Worm (Caenorhabditis elegans): ENCODE data around the gene mpz-3.

The mpz-3 gene

DNA sequence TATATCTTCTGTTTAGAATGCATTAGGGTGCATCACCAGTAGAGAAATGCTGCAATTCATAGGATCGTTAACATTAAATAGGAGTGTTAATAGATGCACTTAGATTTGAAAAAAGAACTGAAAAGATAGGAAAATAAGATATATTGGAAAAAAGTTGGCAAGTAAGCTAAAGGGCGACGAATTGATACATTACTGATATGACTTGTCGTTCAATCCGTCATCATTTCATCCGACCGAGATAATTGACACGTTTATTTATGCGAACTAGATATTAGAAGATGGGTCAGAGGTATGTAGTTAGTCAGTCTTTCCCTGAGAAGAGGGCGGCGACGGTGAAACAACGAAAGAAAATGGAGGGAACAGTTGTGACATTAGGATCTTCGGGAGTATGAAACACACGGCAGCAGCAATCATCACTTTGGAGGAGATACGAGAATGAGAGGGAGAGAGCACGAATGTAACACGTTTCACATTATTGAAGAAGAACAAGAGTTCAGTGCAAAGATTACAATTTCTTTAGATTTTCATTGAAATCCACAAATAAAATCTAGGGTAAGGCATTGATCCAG lies 20.3 kb downstream of the mpz-3 start, which contains the start of gene lron-15:
TSS of gene lron-15 (minus strand) at position 51 of the 569 bp plus-strand sequence.
- TF ChIP-seq W03F9.2 (tag; optimal IDR thresholded peaks at IDR 0.05) (no peak), him-1 (tag; optimal IDR thresholded peaks at IDR 0.05) (no peak), dao-5 (tag; optimal IDR thresholded peaks at IDR 0.05) (no peak)

ce11 chrII:6535957-6536424 lies 29.2 kb downstream of the mpz-3 start, which contains the start of gene utp-20:
Gene utp-20, plus strand, starts transcription at chrII:6536374.
- TF ChIP-seq him-1 (tag; optimal IDR thresholded peaks at IDR 0.05) = no peak
- TF ChIP-seq W03F9.2 (tag; optimal IDR thresholded peaks at IDR 0.05) = peak; percentile 62

DNA sequence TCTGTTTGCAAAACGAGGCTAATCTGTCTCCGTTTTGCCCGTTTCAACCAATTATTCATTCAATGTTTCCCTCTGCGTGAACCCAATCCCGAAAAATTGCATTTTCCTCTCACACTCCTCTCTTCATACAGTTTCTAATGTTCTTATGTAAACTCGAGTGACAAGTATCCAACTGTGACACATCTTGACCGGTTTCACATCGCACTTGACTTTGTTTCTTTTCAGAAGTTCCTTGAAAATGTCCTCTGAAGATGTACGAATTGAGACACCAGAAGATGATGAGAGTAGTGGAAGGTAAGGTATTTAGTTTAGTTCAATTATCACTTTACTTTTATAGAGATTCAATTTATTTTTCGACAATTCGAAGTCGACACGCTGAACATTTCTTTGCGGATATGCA lies 33.3 kb downstream of the mpz-3 start, which contains the start of gene abcx-1:
TSS of gene abcx-1 (plus strand) at position 224 of the 400 bp plus-strand sequence.
- TF ChIP-seq W03F9.2 (tag; optimal IDR thresholded peaks at IDR 0.05) (no peak), dao-5 (tag; optimal IDR thresholded peaks at IDR 0.05) (no peak), him-1 (tag; optimal IDR thresholded peaks at IDR 0.05) (no peak)

DNA sequence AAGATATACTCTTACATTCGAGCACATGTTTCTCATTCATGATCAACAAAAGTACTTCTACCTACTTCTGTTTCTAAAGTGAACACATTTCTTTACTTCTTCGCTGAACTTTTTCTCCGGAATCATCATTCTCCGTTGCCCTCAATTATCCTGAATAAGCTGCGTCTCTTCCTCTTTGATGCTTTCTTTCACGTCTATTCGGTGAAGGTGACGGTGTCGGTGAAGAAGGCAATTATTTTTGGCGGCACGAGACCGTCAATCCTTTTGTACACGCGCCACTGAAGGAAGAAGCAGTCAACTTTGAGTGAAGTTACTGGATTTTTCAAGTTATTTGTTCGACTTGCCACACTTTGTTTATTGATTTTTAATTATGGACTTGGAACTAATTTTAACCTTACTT lies 33.7 kb downstream of the mpz-3 start, which contains the start of gene abch-1:
TSS of gene abch-1 (minus strand) at position 101 of the 400 bp plus-strand sequence.
- TF ChIP-seq dao-5 (tag; optimal IDR thresholded peaks at IDR 0.05) (no peak), him-1 (tag; optimal IDR thresholded peaks at IDR 0.05) (no peak), W03F9.2 (tag; optimal IDR thresholded peaks at IDR 0.05) (no peak)

- TF ChIP-seq dao-5 (tag; optimal IDR thresholded peaks at IDR 0.05) (no peak), him-1 (tag; optimal IDR thresholded peaks at IDR 0.05) (no peak), W03F9.2 (tag; optimal IDR thresholded peaks at IDR 0.05) (no peak)
Observed at ce11 chrII:6528629-6529028, 36.6 kb downstream of the mpz-3 start, which contains the start of gene C56E6.4. Gene C56E6.4, minus strand, starts transcription at chrII:6528729.

ce11 chrII:6526136-6526684 lies 39.0 kb downstream of the mpz-3 start:
- TF ChIP-seq dao-5 (tag; optimal IDR thresholded peaks at IDR 0.05) (no peak), him-1 (tag; optimal IDR thresholded peaks at IDR 0.05) (no peak), W03F9.2 (tag; optimal IDR thresholded peaks at IDR 0.05) (no peak)

DNA sequence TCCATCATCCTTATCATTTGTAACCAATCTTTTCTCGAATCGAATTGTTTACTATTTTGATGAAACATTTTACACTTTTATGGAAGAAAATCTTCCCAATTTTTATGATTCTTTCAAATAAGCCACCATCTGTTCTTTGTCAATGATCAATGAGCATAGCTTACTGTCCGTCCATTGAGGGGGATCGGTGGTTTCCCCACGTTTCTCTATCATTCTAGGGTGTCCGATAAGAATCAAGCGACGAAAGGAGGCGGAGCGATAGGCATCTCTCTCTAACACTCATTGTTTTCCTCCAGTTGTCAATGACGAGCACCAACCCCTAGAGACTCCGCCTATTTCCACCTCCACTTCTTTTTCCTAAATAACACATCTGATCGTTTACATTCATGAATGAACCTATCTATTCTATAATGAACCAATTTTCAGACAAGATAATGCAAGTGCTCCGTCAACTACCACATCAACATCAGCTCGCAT lies 40.7 kb downstream of the mpz-3 start, which contains the start of gene C56E6.2:
TSS of gene C56E6.2 (plus strand) at position 427 of the 477 bp plus-strand sequence.
- TF ChIP-seq W03F9.2 (tag; optimal IDR thresholded peaks at IDR 0.05) (no peak), him-1 (tag; optimal IDR thresholded peaks at IDR 0.05) (no peak), dao-5 (tag; optimal IDR thresholded peaks at IDR 0.05) (no peak)

DNA sequence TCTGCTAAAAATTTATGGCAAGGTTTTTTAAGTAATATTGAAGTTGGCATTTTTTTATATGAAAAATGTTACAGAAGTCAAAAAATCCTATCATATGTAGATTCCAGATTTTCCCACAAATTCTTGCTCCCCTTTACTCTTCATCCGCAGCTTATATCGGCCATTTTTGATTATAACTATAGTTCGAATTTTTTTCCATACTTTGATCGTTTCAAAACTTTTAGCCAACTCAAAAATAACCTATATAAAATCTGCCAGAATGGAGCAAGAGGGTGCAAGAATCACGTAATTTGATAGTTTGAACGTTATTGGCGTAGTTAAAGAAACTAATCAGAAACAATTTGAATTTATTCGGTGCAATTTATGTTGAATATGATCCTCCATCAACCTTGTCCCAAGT lies 41.3 kb downstream of the mpz-3 start:
- no peak for TF ChIP-seq him-1 (tag; optimal IDR thresholded peaks at IDR 0.05)
- TF ChIP-seq W03F9.2 (tag; optimal IDR thresholded peaks at IDR 0.05) = no peak
- TF ChIP-seq dao-5 (tag; optimal IDR thresholded peaks at IDR 0.05) = no peak

ce11 chrII:6522622-6523254 lies 42.5 kb downstream of the mpz-3 start:
- no peak for TF ChIP-seq W03F9.2 (tag; optimal IDR thresholded peaks at IDR 0.05)
- no peak for TF ChIP-seq dao-5 (tag; optimal IDR thresholded peaks at IDR 0.05)
- no peak for TF ChIP-seq him-1 (tag; optimal IDR thresholded peaks at IDR 0.05)

DNA sequence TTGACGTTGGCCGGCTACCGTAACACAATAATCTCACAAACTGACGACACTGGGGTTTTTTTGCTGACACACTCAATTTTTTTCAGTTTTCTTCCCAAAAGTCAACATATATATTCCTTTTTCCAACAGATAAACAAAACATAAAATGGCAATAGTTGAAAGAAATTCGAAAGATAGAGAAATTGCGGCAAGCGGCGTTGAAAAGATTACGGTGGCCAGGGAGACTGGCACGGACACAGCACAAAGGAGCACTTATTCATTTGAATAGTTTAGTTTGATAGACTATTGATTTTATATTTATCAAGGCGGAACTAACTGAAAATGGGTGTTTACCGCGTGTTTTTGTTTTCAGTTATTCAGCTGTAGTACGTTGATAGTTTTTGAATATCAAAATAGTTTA lies 43.9 kb downstream of the mpz-3 start, which contains the start of gene toe-2:
TSS of gene toe-2 (minus strand) at position 70 of the 400 bp plus-strand sequence.
- TF ChIP-seq W03F9.2 (tag; optimal IDR thresholded peaks at IDR 0.05) (no peak), him-1 (tag; optimal IDR thresholded peaks at IDR 0.05) (no peak), dao-5 (tag; optimal IDR thresholded peaks at IDR 0.05) (no peak)

DNA sequence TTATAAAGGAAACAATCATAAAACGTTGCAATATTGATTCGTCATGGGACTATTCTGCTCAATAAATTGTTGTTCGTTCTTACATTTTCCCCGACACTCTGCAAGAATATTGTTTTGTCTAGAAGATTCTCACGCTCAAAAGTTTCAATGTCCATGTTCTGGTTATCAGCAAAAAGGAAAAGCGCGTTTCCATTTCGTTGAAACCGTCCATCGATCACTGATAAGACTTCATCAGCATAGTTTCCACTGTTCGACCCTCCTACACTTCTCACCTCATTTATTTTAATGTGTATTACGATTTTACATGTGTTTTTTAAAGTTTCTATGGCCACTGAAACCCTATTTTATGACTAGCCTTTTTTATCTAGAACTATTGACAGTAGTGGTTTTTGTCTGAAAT lies 45.1 kb downstream of the mpz-3 start:
- no peak for TF ChIP-seq W03F9.2 (tag; optimal IDR thresholded peaks at IDR 0.05)
- TF ChIP-seq dao-5 (tag; optimal IDR thresholded peaks at IDR 0.05) = no peak
- TF ChIP-seq him-1 (tag; optimal IDR thresholded peaks at IDR 0.05) = no peak

ce11 chrII:6519703-6520102 lies 45.5 kb downstream of the mpz-3 start:
- TF ChIP-seq dao-5 (tag; optimal IDR thresholded peaks at IDR 0.05) (no peak), W03F9.2 (tag; optimal IDR thresholded peaks at IDR 0.05) (no peak), him-1 (tag; optimal IDR thresholded peaks at IDR 0.05) (no peak)

DNA sequence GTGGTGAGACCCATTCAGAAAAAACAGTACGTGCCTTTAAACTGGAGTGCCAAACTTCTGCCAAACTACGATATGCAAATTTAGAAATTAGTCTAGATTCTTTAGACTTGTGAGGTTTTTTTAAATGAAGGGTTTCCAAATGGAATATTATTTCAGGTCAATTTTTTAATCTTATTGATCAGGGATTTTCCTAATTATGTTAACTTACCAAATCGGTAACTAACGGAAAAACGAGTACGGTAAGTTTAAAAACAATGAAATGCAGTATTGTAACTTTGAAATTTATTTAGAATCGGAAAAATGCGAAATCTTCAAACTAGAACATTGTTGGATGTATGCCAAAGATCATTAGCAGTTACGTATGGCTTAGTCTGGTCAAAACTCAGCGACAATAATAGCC lies 48.9 kb downstream of the mpz-3 start, which contains the start of gene C56E6.7:
TSS of gene C56E6.7 (plus strand) at position 301 of the 400 bp plus-strand sequence.
- no peak for TF ChIP-seq dao-5 (tag; optimal IDR thresholded peaks at IDR 0.05)
- TF ChIP-seq him-1 (tag; optimal IDR thresholded peaks at IDR 0.05) = no peak
- TF ChIP-seq W03F9.2 (tag; optimal IDR thresholded peaks at IDR 0.05) = no peak

DNA sequence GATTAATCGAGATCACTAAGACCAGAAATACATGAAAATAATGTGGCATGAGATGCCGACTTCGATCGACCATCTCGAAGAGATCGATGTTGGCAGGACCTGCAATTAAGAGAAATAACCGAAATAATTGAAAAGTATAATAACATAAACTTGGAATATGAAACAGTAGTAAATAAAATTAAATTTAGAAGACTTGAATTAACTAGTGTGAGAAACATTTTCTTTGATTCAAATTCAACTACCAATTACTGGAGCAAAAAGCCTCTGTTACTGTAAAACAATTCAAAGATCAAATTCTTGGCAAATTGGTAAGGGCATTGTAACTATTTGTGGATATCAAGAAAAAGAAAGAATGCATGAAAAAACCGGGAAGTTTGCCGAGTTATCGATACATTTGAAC lies 51.3 kb downstream of the mpz-3 start, which contains the start of gene R05G9R.1:
TSS of gene R05G9R.1 (minus strand) at position 101 of the 400 bp plus-strand sequence.
- no peak for TF ChIP-seq him-1 (tag; optimal IDR thresholded peaks at IDR 0.05)
- no peak for TF ChIP-seq W03F9.2 (tag; optimal IDR thresholded peaks at IDR 0.05)
- TF ChIP-seq dao-5 (tag; optimal IDR thresholded peaks at IDR 0.05) = no peak
